Worm (Caenorhabditis elegans) whole organism, midembryonic: ENCODE measurements around the gene skat-1.
"Not testable (repeated sequence)": the region's sequence is repeated elsewhere in the genome, so short reads cannot be mapped to it uniquely, and the experiment has no call there.

Experiments
- T22C8.4 ChIP-seq: fragments of 200-800 bp; sonication (Bioruptor generic); IDR thresholded peaks from 2 replicates; pipeline ENCODE4 v1.3.6; 2022; ENCODE audit warnings: missing genetic modification characterization, missing compliant biosample characterization
- cog-1 ChIP-seq: sonication (generic microtip); optimal IDR thresholded peaks from 2 replicates; lab custom pipeline; 2016; ENCODE audit warnings: missing genetic modification characterization, missing compliant biosample characterization
- flt-1 ChIP-seq: fragments of 200-800 bp; sonication (Bioruptor generic); IDR thresholded peaks from 2 replicates; pipeline ENCODE4 v1.3.6; 2022; ENCODE audit warnings: missing genetic modification characterization, missing compliant biosample characterization
- klf-2 ChIP-seq: fragments of 200-800 bp; sonication (Bioruptor generic); conservative IDR thresholded peaks from 2 replicates; pipeline ENCODE4 v1.3.6; 2022; ENCODE audit warnings: missing genetic modification reagents, missing genetic modification characterization, missing compliant biosample characterization
- med-1 ChIP-seq: sonication (generic microtip); optimal IDR thresholded peaks from 2 replicates; lab custom pipeline; 2017; ENCODE audit warnings: missing genetic modification characterization, mild to moderate bottlenecking, missing compliant biosample characterization, antibody characterized with exemption, missing genetic modification reagents; ENCODE audit not compliant: insufficient read depth
- ref-1 ChIP-seq: fragments of 200-800 bp; sonication (Bioruptor generic); conservative IDR thresholded peaks from 2 replicates; pipeline ENCODE4 v1.3.6; 2022; ENCODE audit warnings: missing genetic modification reagents, missing genetic modification characterization, missing compliant biosample characterization
- tab-1 ChIP-seq: fragments of 200-800 bp; sonication (Bioruptor generic); IDR thresholded peaks from 2 replicates; pipeline ENCODE4 v1.3.6; 2022; ENCODE audit warnings: missing genetic modification characterization, missing compliant biosample characterization
- ztf-23 ChIP-seq: fragments of 200-800 bp; sonication (Bioruptor generic); IDR thresholded peaks from 2 replicates; pipeline ENCODE4 v1.3.6; 2022; ENCODE audit warnings: missing genetic modification reagents, missing genetic modification characterization, missing compliant biosample characterization
- ztf-29 ChIP-seq: fragments of 200-800 bp; sonication (Bioruptor generic); IDR thresholded peaks from 2 replicates; pipeline ENCODE4 v1.3.6; 2022; ENCODE audit warnings: missing genetic modification reagents, missing genetic modification characterization, missing compliant biosample characterization

skat-1 gene

DNA sequence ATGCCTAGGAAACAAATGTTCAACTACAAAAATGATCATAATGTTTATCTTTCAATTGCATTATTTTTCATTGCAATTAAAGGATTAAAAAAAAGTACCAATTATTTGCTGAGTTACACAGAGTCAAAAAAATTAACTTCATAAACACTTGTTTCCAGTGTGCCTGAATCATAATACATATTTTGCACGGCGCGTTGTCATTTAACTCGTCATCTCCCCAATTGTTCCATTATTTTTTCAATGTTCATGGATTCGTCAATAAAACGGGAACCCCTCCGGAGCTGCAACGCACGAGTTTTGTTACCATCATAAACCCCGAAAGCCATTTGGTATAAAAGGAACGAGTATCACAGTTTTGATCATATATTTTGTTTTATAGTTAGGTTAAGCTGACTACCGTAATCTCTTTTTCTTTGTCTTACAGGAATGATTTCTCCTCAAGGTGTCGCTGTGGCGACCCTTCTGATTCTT is 20.6 kb upstream of the skat-1 start, which contains the start of gene F59B2.12:
F59B2.12 (plus strand) TSS at position 421 of the 471 bp plus-strand sequence.
- TF ChIP-seq cog-1 (tag; lab: Kevin White, UChicago) (no peak), ztf-23 (GFP tag; lab: Robert Waterston, UW) (no peak), klf-2 (GFP tag; lab: Robert Waterston, UW) (no peak), T22C8.4 (GFP tag; lab: Robert Waterston, UW) (no peak), flt-1 (GFP tag; lab: Robert Waterston, UW) (no peak), ref-1 (GFP tag; lab: Robert Waterston, UW) (no peak), med-1 (no peak), ztf-29 (GFP tag; lab: Robert Waterston, UW) (no peak), tab-1 (GFP tag; lab: Robert Waterston, UW) (no peak)

DNA sequence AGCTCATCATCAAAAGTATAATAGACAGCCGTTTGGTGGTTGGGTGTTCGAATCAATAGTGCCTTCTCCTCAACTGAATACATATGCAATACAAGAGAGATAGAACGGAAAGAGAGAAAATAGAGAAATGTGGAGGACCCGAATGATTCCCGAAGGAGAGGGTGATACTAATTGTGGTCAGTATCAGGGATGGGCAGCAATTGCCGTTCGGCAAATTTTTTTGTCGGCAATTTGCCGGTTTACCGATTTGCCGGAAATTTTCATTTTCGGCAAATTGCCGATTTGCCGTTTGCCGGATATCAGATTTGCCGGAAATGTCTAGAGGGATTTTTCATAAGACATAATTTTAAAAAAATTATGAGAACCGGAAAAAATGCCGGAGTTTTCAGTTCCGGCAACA is 15.7 kb upstream of the skat-1 start, which contains the start of gene F59B2.9:
F59B2.9 (minus strand) TSS at position 101 of the 400 bp plus-strand sequence.
- TF ChIP-seq flt-1 (GFP tag; lab: Robert Waterston, UW) (no peak), klf-2 (GFP tag; lab: Robert Waterston, UW) (no peak), ztf-29 (GFP tag; lab: Robert Waterston, UW) (no peak), ztf-23 (GFP tag; lab: Robert Waterston, UW) (no peak), ref-1 (GFP tag; lab: Robert Waterston, UW) (no peak), tab-1 (GFP tag; lab: Robert Waterston, UW) (no peak), T22C8.4 (GFP tag; lab: Robert Waterston, UW) (no peak), med-1 (no peak)

DNA sequence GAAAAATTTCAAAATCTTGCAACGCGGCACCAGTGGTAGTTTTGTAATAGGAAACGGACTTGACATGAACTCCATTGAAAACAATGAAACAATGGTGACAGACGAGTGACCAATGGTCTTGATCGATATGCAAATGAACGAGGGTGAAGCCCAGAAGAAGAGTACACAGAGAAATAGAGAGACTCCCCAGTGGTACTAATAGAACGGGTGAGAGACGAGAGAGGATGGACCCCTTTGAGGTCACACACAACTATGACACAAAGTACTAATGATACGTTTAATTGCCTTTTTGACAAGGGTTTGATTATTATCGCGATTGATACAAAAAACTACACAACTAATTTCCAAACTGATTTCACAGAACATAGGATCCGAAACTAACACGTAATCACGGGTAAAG is 13.5 kb upstream of the skat-1 start, which contains the start of gene F59B2.8:
F59B2.8 (minus strand) TSS at position 151 of the 400 bp plus-strand sequence.
- 0 out of 2 replicates have a peak, but pooled peaks have one; percentile 54 for TF ChIP-seq flt-1 (GFP tag; lab: Robert Waterston, UW)
- TF ChIP-seq ztf-29 (GFP tag; lab: Robert Waterston, UW), result peak; percentile 23; the same call in 1 of the 2 replicates
- TF ChIP-seq T22C8.4 (GFP tag; lab: Robert Waterston, UW), result no peak
- no peak for TF ChIP-seq ref-1 (GFP tag; lab: Robert Waterston, UW)
- TF ChIP-seq klf-2 (GFP tag; lab: Robert Waterston, UW), result no peak
- TF ChIP-seq tab-1 (GFP tag; lab: Robert Waterston, UW), result no peak
- no peak for TF ChIP-seq ztf-23 (GFP tag; lab: Robert Waterston, UW)
- no peak for TF ChIP-seq med-1
- TF ChIP-seq cog-1 (tag; lab: Kevin White, UChicago), result no peak

DNA sequence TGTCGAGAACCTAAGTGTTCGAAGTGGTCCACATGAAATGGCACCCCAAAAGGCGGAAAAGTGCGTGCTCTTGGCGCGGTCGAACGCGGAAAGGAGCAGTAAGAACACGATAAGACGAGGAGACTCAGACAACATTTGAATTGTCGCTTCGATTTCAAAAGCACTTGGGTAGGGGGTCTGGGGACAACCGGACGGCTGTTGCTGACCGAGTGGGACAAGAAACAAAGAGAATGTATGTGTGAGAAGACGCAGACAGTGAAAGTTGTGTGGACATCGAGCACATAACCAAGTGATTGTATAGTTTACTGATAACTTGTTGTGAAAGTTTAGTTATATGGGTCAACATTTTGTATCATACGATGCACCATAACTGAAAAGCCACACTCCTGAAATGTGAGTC is 10.6 kb upstream of the skat-1 start:
- no peak for TF ChIP-seq ref-1 (GFP tag; lab: Robert Waterston, UW)
- no peak for TF ChIP-seq klf-2 (GFP tag; lab: Robert Waterston, UW)
- no peak for TF ChIP-seq ztf-23 (GFP tag; lab: Robert Waterston, UW)
- no peak for TF ChIP-seq T22C8.4 (GFP tag; lab: Robert Waterston, UW)
- TF ChIP-seq med-1, result no peak
- peak; percentile 20 for TF ChIP-seq cog-1 (tag; lab: Kevin White, UChicago)
- TF ChIP-seq tab-1 (GFP tag; lab: Robert Waterston, UW), result 0 out of 2 replicates have a peak, but pooled peaks have one; percentile 7
- no peak for TF ChIP-seq flt-1 (GFP tag; lab: Robert Waterston, UW)
- TF ChIP-seq ztf-29 (GFP tag; lab: Robert Waterston, UW), result no peak

DNA sequence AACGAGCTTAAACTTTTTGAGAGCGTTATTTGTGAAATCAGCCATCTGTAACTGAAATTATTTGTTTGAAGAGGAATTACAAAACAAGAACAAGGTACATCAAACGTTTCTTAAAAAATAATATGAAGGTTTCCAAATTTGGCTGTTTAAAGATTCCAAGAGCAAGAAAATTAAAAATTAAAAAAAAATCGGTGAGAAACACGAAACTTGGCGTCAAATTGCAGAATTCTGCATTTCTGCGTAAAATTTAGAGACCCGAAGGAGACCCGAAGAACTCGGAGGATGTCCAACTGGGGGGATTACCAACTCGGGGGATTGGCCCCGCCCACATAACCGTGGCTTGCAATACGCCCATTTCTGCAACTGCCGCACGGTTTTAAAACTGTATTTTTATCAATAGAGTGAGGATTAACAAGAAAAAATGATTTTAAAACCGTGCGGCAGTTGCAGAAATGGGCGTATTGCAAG is 9.4 kb upstream of the skat-1 start, which contains the start of gene rab-6.1:
rab-6.1 (minus strand) TSS at position 51 of the 468 bp plus-strand sequence.
- not testable (repeated sequence) for TF ChIP-seq flt-1, ztf-29, ztf-23 (GFP tag; lab: Robert Waterston, UW)

DNA sequence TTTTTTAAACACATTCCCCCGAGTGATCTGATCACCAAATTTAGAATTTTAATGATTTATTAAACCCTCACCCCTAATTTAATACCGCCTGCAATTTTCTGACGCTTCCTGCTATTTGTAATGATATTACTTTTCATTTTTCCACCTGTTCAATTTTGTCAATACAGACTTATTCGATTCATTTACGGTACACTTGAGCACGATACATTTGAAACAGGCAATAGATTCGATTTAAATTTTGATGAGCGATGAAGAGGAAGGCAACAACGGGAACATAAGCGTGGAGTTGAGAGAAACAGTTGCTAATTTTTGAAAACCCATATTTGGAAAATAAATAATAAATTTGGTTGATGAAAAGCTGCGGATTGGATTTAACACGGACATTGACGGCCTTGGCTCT is 8.1 kb upstream of the skat-1 start:
- TF ChIP-seq med-1 (no peak), klf-2 (GFP tag; lab: Robert Waterston, UW) (no peak), cog-1 (tag; lab: Kevin White, UChicago) (no peak), ztf-23 (GFP tag; lab: Robert Waterston, UW) (no peak), ref-1 (GFP tag; lab: Robert Waterston, UW) (no peak), ztf-29 (GFP tag; lab: Robert Waterston, UW) (no peak), tab-1 (GFP tag; lab: Robert Waterston, UW) (no peak), flt-1 (GFP tag; lab: Robert Waterston, UW) (no peak), T22C8.4 (GFP tag; lab: Robert Waterston, UW) (no peak)

DNA sequence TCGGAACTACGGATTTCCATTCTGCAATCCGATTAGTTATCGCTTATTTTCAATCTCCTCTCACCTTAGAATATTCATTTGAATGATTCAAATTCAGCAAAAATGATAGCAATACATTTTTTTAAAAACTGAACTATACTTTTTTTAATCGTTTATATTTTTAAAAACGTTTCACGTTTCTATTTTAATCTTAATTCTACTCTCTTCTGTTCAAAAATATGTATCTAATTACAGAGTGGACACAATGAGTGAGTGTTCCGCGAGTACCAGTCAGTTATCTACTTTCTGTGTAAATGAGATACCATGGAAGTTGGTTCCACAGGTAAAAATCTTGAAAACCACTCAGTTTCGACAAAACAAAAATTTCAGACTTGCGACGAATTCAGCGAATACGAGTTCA is 6.0 kb upstream of the skat-1 start, which contains the start of the genes F59B2.15 and zif-1:
F59B2.15 (minus strand) TSS at position 101 of the 400 bp plus-strand sequence.
zif-1 (plus strand) TSS at position 235 of the 400 bp plus-strand sequence.
- TF ChIP-seq T22C8.4 (GFP tag; lab: Robert Waterston, UW) (no peak), ztf-29 (GFP tag; lab: Robert Waterston, UW) (no peak), ztf-23 (GFP tag; lab: Robert Waterston, UW) (no peak), ref-1 (GFP tag; lab: Robert Waterston, UW) (no peak), tab-1 (GFP tag; lab: Robert Waterston, UW) (no peak), klf-2 (GFP tag; lab: Robert Waterston, UW) (no peak), med-1 (no peak), cog-1 (tag; lab: Kevin White, UChicago) (no peak), flt-1 (GFP tag; lab: Robert Waterston, UW) (no peak)

DNA sequence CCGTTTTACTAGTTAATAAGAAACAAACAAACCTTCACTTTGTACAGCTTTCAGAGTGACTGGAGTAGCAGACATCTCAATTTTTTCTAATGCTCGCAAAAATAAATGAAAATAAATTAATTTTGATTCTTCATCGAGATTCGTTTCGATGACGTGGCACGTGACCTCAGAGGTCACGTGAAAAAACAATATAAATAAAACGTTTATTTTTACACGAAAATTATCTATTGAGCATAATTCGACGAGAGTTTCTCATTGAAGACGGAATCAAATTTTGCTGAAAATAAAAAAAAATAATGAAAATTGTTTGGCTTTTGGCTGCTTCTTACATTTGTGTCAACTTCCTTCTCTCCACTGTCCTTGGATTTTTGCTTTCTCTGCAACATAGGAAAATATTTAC is 5.3 kb upstream of the skat-1 start, which contains the start of gene rpn-6.2:
rpn-6.2 (minus strand) TSS at position 101 of the 400 bp plus-strand sequence.
- TF ChIP-seq ztf-29 (GFP tag; lab: Robert Waterston, UW) (no peak), cog-1 (tag; lab: Kevin White, UChicago) (no peak), klf-2 (GFP tag; lab: Robert Waterston, UW) (no peak), T22C8.4 (GFP tag; lab: Robert Waterston, UW) (no peak)

DNA sequence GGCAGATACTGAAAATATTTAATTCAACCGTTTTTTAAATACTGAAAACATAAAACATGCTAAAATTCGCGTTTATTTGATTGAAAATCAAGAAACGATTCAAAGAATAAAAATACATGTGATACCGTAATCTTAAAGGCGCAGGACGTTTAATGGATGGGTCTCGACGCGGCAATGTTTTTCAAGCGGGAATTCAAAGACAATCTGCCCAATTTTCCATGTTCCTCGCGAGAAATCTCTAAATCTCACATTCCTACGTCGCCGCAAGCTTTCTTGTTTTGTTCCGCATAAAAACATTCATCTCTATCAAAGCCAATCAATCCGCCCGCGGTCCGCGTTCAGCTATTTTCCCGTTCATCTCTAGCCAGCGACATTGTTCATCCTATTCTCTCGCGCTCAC is 4.9 kb upstream of the skat-1 start:
- TF ChIP-seq tab-1 (GFP tag; lab: Robert Waterston, UW) (no peak), klf-2 (GFP tag; lab: Robert Waterston, UW) (no peak), T22C8.4 (GFP tag; lab: Robert Waterston, UW) (no peak), ztf-23 (GFP tag; lab: Robert Waterston, UW) (0 out of 2 replicates have a peak, but pooled peaks have one; percentile 6), cog-1 (tag; lab: Kevin White, UChicago) (no peak), ref-1 (GFP tag; lab: Robert Waterston, UW) (no peak), ztf-29 (GFP tag; lab: Robert Waterston, UW) (no peak), flt-1 (GFP tag; lab: Robert Waterston, UW) (no peak), med-1 (no peak)
